Fruit fly (Drosophila melanogaster): ENCODE measurements around the gene Gal.

DNA sequence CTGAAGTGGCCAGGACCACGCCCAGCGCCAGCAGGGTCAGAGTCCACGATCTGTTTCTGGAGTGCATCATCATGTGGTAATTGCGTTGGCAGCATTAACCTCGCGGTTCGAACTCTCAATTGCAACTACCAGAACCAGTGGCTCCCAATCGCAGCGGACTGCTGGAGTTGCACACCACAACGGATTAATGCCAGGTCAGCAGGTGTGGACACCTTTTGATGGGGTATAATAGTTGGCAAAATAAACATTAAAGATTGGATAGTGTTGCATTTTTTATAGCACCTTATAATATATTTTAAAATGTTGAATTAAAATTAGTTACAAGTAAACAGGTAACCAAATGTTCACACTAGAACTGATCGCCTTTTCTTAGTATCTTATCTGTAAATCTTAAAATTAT, 42.4 kb downstream of the Gal start:
- TF ChIP-seq spab (GFP tag; optimal IDR thresholded peaks at IDR 0.05) (no peak), OdsH (GFP tag; optimal IDR thresholded peaks at IDR 0.05) (no peak), CG6792 (GFP tag; optimal IDR thresholded peaks at IDR 0.05) (no peak), acj6 (GFP tag; optimal IDR thresholded peaks at IDR 0.05) (no peak), CG32006 (GFP tag; optimal IDR thresholded peaks at IDR 0.05) (no peak), CG16779 (tag; optimal IDR thresholded peaks at IDR 0.05) (no peak), Blimp-1 (GFP tag; optimal IDR thresholded peaks at IDR 0.05) (no peak), CG6276 (GFP tag; optimal IDR thresholded peaks at IDR 0.05) (no peak)
